Worm (Caenorhabditis elegans) whole organism, early embryonic: ENCODE data around the gene Y54G2A.28.

ENCODE experiments used
- ama-1 ChIP-seq: fragments of 150-350 bp; optimal IDR thresholded peaks from 2 replicates; lab custom pipeline; 2014
- ceh-13 ChIP-seq: fragments of 200-800 bp; sonication (Bioruptor generic); optimal IDR thresholded peaks from 2 replicates; lab custom pipeline; 2018; ENCODE audit warnings: mild to moderate bottlenecking, missing genetic modification characterization, missing compliant biosample characterization
- flt-1 ChIP-seq: fragments of 200-800 bp; sonication (Bioruptor generic); IDR thresholded peaks from 2 replicates; pipeline ENCODE4 v1.3.6; 2022; ENCODE audit warnings: missing genetic modification characterization, missing compliant biosample characterization
- hmg-4 ChIP-seq: fragments of 200-800 bp; sonication (Bioruptor generic); optimal IDR thresholded peaks from 2 replicates; lab custom pipeline; 2018; ENCODE audit warnings: mild to moderate bottlenecking, missing genetic modification characterization, missing compliant biosample characterization
- sea-1 ChIP-seq: fragments of 200-800 bp; sonication (Bioruptor generic); conservative IDR thresholded peaks from 2 replicates; pipeline ENCODE4 v1.3.6; 2022; ENCODE audit warnings: missing genetic modification characterization, missing compliant biosample characterization
- tbx-37 ChIP-seq: fragments of 200-800 bp; sonication (Bioruptor generic); conservative IDR thresholded peaks from 2 replicates; pipeline ENCODE4 v1.3.6; 2022; ENCODE audit warnings: missing genetic modification reagents, missing genetic modification characterization, missing compliant biosample characterization
- tra-4 ChIP-seq: sonication (generic microtip); optimal IDR thresholded peaks from 2 replicates; lab custom pipeline; 2017; ENCODE audit warnings: missing genetic modification characterization, missing compliant biosample characterization

ce11 chrIV:3014610-3015009 is 2.4 kb upstream of the Y54G2A.28 start:
- TF ChIP-seq ceh-13 (GFP tag; lab: Kevin White, UChicago), result no peak
- no peak for TF ChIP-seq tbx-37 (GFP tag; lab: Robert Waterston, UW)
- TF ChIP-seq flt-1 (GFP tag; lab: Robert Waterston, UW), result no peak
- no peak for TF ChIP-seq ama-1 (lab: Kevin White, UChicago)
- no peak for TF ChIP-seq tra-4 (tag; lab: Kevin White, UChicago)
- no peak for TF ChIP-seq hmg-4 (GFP tag; lab: Kevin White, UChicago)
- TF ChIP-seq sea-1 (GFP tag; lab: Robert Waterston, UW), result no peak
